Fruit fly (Drosophila melanogaster) whole organism, adult: ENCODE results near the gene CG2930.

Experiments used
- CG7101 ChIP-seq: fragments of 200-800 bp; sonication (Bioruptor generic); optimal IDR thresholded peaks from 2 replicates; lab custom pipeline; 2018; ENCODE audit warnings: missing biosample characterization, mild to moderate bottlenecking, missing genetic modification characterization, moderate library complexity
- pad ChIP-seq: fragments of 200-800 bp; sonication (Bioruptor generic); optimal IDR thresholded peaks from 3 replicates; lab custom pipeline; 2017; ENCODE audit warnings: missing biosample characterization, missing genetic modification characterization, mild to moderate bottlenecking, moderate library complexity, missing genetic modification reagents

DNA sequence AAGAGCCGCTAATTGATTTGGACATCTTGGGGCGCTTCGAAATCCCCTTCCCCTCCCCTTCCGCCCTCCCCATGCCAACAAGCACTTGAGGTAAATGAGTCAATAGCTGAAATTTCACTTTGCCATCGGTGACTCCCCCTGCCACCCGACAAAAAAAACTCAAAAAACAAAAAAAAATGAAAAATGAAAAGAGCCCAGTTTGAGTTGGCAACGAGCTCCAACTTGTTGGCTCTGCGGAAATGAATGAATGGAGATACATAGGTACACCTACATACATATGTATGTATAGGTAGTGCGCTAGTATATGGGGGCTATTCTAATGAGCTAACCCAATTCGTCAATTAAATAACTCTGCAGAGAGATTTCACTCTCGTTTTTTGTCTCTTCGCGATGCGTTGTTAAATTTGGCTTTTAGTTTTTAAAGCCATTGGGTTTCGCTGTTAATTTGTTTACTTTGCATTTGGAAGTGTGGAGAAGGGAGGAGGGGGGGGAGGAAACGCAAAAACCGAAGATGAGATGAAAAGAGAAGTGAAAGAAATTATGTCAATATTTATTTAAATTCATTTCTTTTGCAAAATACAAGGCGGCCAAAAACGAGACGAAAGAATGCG, 18.9 kb downstream of the CG2930 start:
- no peak for TF ChIP-seq pad (GFP tag; lab: Kevin White, UChicago)
- no peak for TF ChIP-seq CG7101 (tag; lab: Kevin White, UChicago)
